Worm (Caenorhabditis elegans) whole organism, L1 larva: ENCODE measurements around the gene fbxb-88.
"Not testable (repeated sequence)": the region's sequence is repeated elsewhere in the genome, so short reads cannot be mapped to it uniquely, and the experiment has no call there.

Experiments used
- C16A3.4 ChIP-seq: fragments of 150-350 bp; optimal IDR thresholded peaks from 2 replicates; lab custom pipeline; 2014; ENCODE audit warnings: missing biosample characterization, missing genetic modification characterization
- C34B4.2 ChIP-seq: sonication (generic microtip); optimal IDR thresholded peaks from 2 replicates; lab custom pipeline; 2017; ENCODE audit warnings: mild to moderate bottlenecking, missing genetic modification characterization, missing compliant biosample characterization
- F16B12.6 ChIP-seq: fragments of 150-350 bp; optimal IDR thresholded peaks from 2 replicates; lab custom pipeline; 2014; ENCODE audit warnings: missing biosample characterization, missing genetic modification characterization
- Y116A8C.19 ChIP-seq: sonication (generic microtip); optimal IDR thresholded peaks from 2 replicates; lab custom pipeline; 2016; ENCODE audit warnings: missing compliant biosample characterization, missing genetic modification characterization, borderline replicate concordance
- aha-1 ChIP-seq: fragments of 150-350 bp; optimal IDR thresholded peaks from 2 replicates; lab custom pipeline; 2014; ENCODE audit warnings: missing biosample characterization, missing genetic modification characterization
- ama-1 ChIP-seq: fragments of 150-350 bp; optimal IDR thresholded peaks from 2 replicates; lab custom pipeline; 2014
- blmp-1 ChIP-seq: fragments of 150-350 bp; optimal IDR thresholded peaks from 2 replicates; lab custom pipeline; 2014; ENCODE audit warnings: missing biosample characterization, missing genetic modification characterization
- ceh-8 ChIP-seq: fragments of 200-800 bp; sonication (Bioruptor generic); optimal IDR thresholded peaks from 2 replicates; lab custom pipeline; 2018; ENCODE audit warnings: mild to moderate bottlenecking, missing genetic modification characterization, moderate library complexity, missing compliant biosample characterization
- ceh-82 ChIP-seq, 3 experiments: fragments of 150-350 bp in 1 of 3; sonication (generic microtip) in 2 of 3; optimal IDR thresholded peaks; 2 replicates each; lab custom pipeline; 2014 to 2017; ENCODE audit warnings: missing biosample characterization in 3 of 3, missing genetic modification characterization in 3 of 3
- ces-1 ChIP-seq: fragments of 150-350 bp; optimal IDR thresholded peaks from 2 replicates; lab custom pipeline; 2014; ENCODE audit warnings: missing biosample characterization, missing genetic modification reagents, missing genetic modification characterization
- efl-1 ChIP-seq, 4 experiments: fragments of 150-350 bp; optimal IDR thresholded peaks in 3 of 4; peaks in 1 of 4; 1 replicate in 1 of 4; 2 replicates in 3 of 4; lab custom pipeline; 2014; ENCODE audit warnings: missing biosample characterization in 2 of 4, missing genetic modification characterization in 2 of 4, missing genetic modification reagents in 2 of 4
- egl-13 ChIP-seq: sonication (generic microtip); optimal IDR thresholded peaks from 2 replicates; lab custom pipeline; 2016; ENCODE audit warnings: missing genotype, missing genetic modification reagents, missing genetic modification characterization, missing compliant biosample characterization
- egl-27 ChIP-seq, 2 experiments: fragments of 150-350 bp in 1 of 2; sonication (generic microtip); optimal IDR thresholded peaks; 3 replicates each; lab custom pipeline; 2017 to 2018; ENCODE audit warnings: missing biosample characterization in 2 of 2, missing genetic modification characterization in 2 of 2, missing genetic modification reagents in 2 of 2
- elt-3 ChIP-seq, 6 experiments: fragments of 150-350 bp in 1 of 6; sonication (generic microtip); optimal IDR thresholded peaks; 2 replicates each; lab custom pipeline; 2017 to 2018; ENCODE audit warnings: missing biosample characterization in 6 of 6, missing genetic modification characterization in 6 of 6, inconsistent platforms in 1 of 6
- fkh-10 ChIP-seq: sonication (generic microtip); optimal IDR thresholded peaks from 2 replicates; lab custom pipeline; 2017; ENCODE audit warnings: missing biosample characterization, missing genetic modification reagents, missing genetic modification characterization
- hpl-2 ChIP-seq: fragments of 150-350 bp; optimal IDR thresholded peaks from 2 replicates; lab custom pipeline; 2014; ENCODE audit warnings: missing biosample characterization, missing genetic modification reagents, missing genetic modification characterization
- jun-1 ChIP-seq: fragments of 150-350 bp; optimal IDR thresholded peaks from 2 replicates; lab custom pipeline; 2014; ENCODE audit warnings: missing biosample characterization, missing genetic modification reagents, missing genetic modification characterization
- lin-13 ChIP-seq: fragments of 150-350 bp; optimal IDR thresholded peaks from 2 replicates; lab custom pipeline; 2014; ENCODE audit warnings: missing biosample characterization, missing genetic modification reagents, missing genetic modification characterization
- lin-15B ChIP-seq: fragments of 150-350 bp; sonication (generic microtip); optimal IDR thresholded peaks from 3 replicates; lab custom pipeline; 2014; ENCODE audit warnings: missing biosample characterization, missing genetic modification characterization
- lin-35 ChIP-seq, 2 experiments: fragments of 150-350 bp; optimal IDR thresholded peaks; 2 replicates each; lab custom pipeline; 2014; ENCODE audit warnings: missing biosample characterization in 2 of 2, missing genetic modification characterization in 2 of 2, missing genetic modification reagents in 2 of 2
- lin-39 ChIP-seq: fragments of 150-350 bp; optimal IDR thresholded peaks from 2 replicates; lab custom pipeline; 2014; ENCODE audit warnings: missing biosample characterization, missing genetic modification reagents, missing genetic modification characterization
- lsy-2 ChIP-seq, 2 experiments: fragments of 150-350 bp; optimal IDR thresholded peaks; 2 replicates each; lab custom pipeline; 2014; ENCODE audit warnings: missing biosample characterization in 2 of 2, missing genetic modification characterization in 2 of 2
- mab-9 ChIP-seq: fragments of 200-800 bp; sonication (Bioruptor generic); IDR thresholded peaks from 2 replicates; pipeline ENCODE4 v1.3.6; 2022; ENCODE audit warnings: missing genetic modification reagents, missing genetic modification characterization, missing compliant biosample characterization
- nhr-12 ChIP-seq: sonication (generic microtip); optimal IDR thresholded peaks from 2 replicates; lab custom pipeline; 2017; ENCODE audit warnings: missing biosample characterization, missing genetic modification characterization
- nhr-20 ChIP-seq: sonication (generic microtip); optimal IDR thresholded peaks from 2 replicates; lab custom pipeline; 2016; ENCODE audit warnings: mild to moderate bottlenecking, missing genetic modification characterization, missing compliant biosample characterization
- nhr-28 ChIP-seq: fragments of 150-350 bp; optimal IDR thresholded peaks from 2 replicates; lab custom pipeline; 2014; ENCODE audit warnings: missing biosample characterization, missing genetic modification characterization
- nhr-76 ChIP-seq: sonication (generic microtip); optimal IDR thresholded peaks from 2 replicates; lab custom pipeline; 2017; ENCODE audit warnings: missing biosample characterization, missing genetic modification characterization
- skn-1 ChIP-seq: fragments of 150-350 bp; optimal IDR thresholded peaks from 2 replicates; lab custom pipeline; 2014; ENCODE audit warnings: missing biosample characterization, missing genetic modification characterization
- tbx-2 ChIP-seq: sonication (generic microtip); optimal IDR thresholded peaks from 2 replicates; lab custom pipeline; 2016; ENCODE audit warnings: missing genetic modification characterization, missing compliant biosample characterization
- unc-130 ChIP-seq: fragments of 150-350 bp; optimal IDR thresholded peaks from 2 replicates; lab custom pipeline; 2017; ENCODE audit warnings: missing biosample characterization, missing genetic modification characterization, inconsistent platforms
- unc-62 ChIP-seq: fragments of 150-350 bp; optimal IDR thresholded peaks from 2 replicates; lab custom pipeline; 2014; ENCODE audit warnings: missing biosample characterization, missing genetic modification reagents, missing genetic modification characterization
- ztf-4 ChIP-seq: fragments of 150-350 bp; optimal IDR thresholded peaks from 2 replicates; lab custom pipeline; 2014; ENCODE audit warnings: missing biosample characterization, missing genetic modification characterization

Gene fbxb-88

DNA sequence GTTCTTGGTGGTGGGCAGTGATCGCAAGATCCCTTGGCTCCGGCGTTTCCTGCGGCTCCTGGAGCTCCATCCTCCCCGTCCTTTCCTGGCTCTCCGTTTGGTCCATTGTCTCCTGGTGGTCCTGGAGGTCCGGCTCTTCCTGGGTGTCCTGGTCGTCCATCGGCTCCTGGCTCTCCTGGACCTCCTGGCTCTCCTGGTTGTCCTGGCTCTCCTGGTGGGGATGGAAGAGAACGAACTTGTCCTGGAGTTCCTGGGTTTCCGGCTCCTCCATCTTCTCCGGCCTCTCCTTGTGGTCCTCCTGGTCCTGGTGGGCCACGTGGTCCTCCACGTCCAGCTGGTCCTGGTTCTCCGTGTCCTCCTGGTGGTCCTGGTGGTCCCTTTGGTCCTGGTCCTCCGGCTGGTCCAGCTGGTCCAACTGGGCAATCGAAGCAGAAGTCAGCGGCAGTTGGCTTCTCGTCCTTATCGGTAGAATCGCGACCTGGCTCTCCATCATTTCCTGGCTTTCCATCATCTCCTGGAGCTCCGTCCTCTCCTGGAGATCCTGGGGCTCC is 42.2 kb upstream of the fbxb-88 start:
- TF ChIP-seq lsy-2 (tag; optimal IDR thresholded peaks at IDR 0.05; lab: Kevin White, UChicago) (no peak), ceh-8 (GFP tag; lab: Kevin White, UChicago) (peak; percentile 15)

ce11 chrII:4867476-4867875 is 39.8 kb upstream of the fbxb-88 start, which contains the start of gene col-17:
Gene col-17 (minus strand): TSS chrII:4867576.
- no peak for TF ChIP-seq C34B4.2
- no peak for TF ChIP-seq efl-1 (optimal IDR thresholded peaks at IDR 0.05; lab: Kevin White, UChicago)
- TF ChIP-seq efl-1 (GFP tag; optimal IDR thresholded peaks at IDR 0.05 in 1 of 2; lab: Kevin White, UChicago) = peak in 1 of 2 experiments; percentile 21

ce11 chrII:4866045-4866444 is 38.4 kb upstream of the fbxb-88 start:
- TF ChIP-seq lin-35 (GFP tag; optimal IDR thresholded peaks at IDR 0.05; lab: Kevin White, UChicago) (no peak), ama-1 (lab: Kevin White, UChicago) (peak; percentile 63), fkh-10 (GFP tag; lab: Kevin White, UChicago) (no peak), ztf-4 (peak; percentile 59), jun-1 (peak; percentile 40), blmp-1 (tag; lab: Kevin White, UChicago) (peak; percentile 93), nhr-12 (tag; lab: Kevin White, UChicago) (no peak)
- TF ChIP-seq, all 84 proteins: peak for 4

ce11 chrII:4863357-4863756 is 35.7 kb upstream of the fbxb-88 start, which contains the start of the genes mpst-4 and F11G11.14:
Gene mpst-4 (minus strand): TSS chrII:4863457.
Gene F11G11.14 (plus strand): TSS chrII:4863681.
- TF ChIP-seq unc-130 (no peak), lin-15B (no peak), lin-13 (GFP tag; lab: Kevin White, UChicago) (no peak), elt-3 (tag; optimal IDR thresholded peaks at IDR 0.05; lab: Kevin White, UChicago) (no peak), C16A3.4 (tag; lab: Kevin White, UChicago) (no peak), aha-1 (tag; lab: Kevin White, UChicago) (no peak), hpl-2 (GFP tag; lab: Kevin White, UChicago) (no peak), ces-1 (GFP tag; lab: Kevin White, UChicago) (no peak), jun-1 (no peak), Y116A8C.19 (no peak), fkh-10 (GFP tag; lab: Kevin White, UChicago) (no peak), nhr-76 (no peak), nhr-20 (tag; lab: Kevin White, UChicago) (no peak)

DNA sequence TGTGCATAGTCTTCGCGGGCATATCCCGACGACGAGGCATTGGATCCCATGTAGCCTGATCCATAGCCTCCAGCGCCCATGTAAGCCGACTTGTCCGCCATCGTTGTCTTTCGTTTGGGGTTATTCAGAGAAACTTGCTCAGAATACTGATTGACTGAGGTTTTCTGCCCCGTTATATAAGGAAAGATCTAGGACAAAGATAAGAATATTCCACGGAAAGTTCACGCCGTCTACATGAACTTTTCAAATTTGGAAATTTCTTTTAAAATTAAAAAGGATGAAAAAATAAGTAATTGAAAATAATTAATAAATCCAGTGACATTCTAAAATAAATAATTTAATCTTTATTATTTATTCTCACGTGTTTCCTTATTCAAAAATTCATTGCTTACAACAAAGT is 32.6 kb upstream of the fbxb-88 start, which contains the start of the genes nspd-5 and F11G11.4:
TSS of gene nspd-5 (minus strand) at position 101 of the 400 bp plus-strand sequence.
TSS of gene F11G11.4 (plus strand) at position 335 of the 400 bp plus-strand sequence.
- TF ChIP-seq mab-9 (GFP tag; lab: Robert Waterston, UW); lin-39 (tag; lab: Kevin White, UChicago); unc-130: not testable (repeated sequence)
- TF ChIP-seq, all 84 proteins: peak for 0; not testable (repeated sequence) for 84

DNA sequence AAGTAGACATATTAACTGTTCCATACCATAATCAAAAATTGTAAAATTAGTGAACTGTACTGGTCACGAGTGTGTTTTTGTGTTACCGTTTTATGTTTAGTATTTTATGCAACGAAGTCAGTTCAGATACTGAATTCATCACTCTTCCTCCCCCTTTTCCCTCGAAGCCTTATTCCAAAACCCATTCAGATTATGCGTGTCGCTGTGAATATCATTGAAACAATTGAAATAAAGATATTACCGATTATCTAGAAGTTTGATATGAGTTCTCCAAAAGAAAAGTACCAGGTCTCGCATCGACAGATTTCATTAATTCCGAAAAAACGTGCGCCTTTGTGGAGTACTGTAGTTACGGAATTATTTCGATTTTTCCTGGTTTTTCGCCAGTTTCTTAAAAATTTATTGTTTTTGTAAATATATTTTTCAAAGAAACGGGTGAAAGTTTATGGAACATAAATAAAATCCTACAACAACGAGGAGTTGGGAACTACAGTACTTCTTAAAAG is 31.3 kb upstream of the fbxb-88 start:
- TF ChIP-seq unc-62 (GFP tag; lab: Kevin White, UChicago) (no peak), efl-1 (optimal IDR thresholded peaks at IDR 0.05; lab: Kevin White, UChicago) (no peak), efl-1 (GFP tag; optimal IDR thresholded peaks at IDR 0.05 in 1 of 2; lab: Kevin White, UChicago) (peak in 1 of 2 experiments; percentile 85), blmp-1 (tag; lab: Kevin White, UChicago) (peak; percentile 0)

- TF ChIP-seq F16B12.6 (tag; lab: Kevin White, UChicago) (no peak), ceh-82 (tag; optimal IDR thresholded peaks at IDR 0.05; lab: Kevin White, UChicago) (no peak), egl-13 (tag; lab: Kevin White, UChicago) (no peak), egl-27 (tag; optimal IDR thresholded peaks at IDR 0.05; lab: Kevin White, UChicago) (no peak), efl-1 (optimal IDR thresholded peaks at IDR 0.05; lab: Kevin White, UChicago) (no peak), efl-1 (GFP tag; optimal IDR thresholded peaks at IDR 0.05 in 1 of 2; lab: Kevin White, UChicago) (peak in 1 of 2 experiments; percentile 29), skn-1 (no peak), tbx-2 (tag; lab: Kevin White, UChicago) (no peak), blmp-1 (tag; lab: Kevin White, UChicago) (no peak), nhr-28 (tag; lab: Kevin White, UChicago) (no peak)
Measured at ce11 chrII:4857873-4858364, 30.2 kb upstream of the fbxb-88 start, which contains the start of gene F11G11.5. Gene F11G11.5 (plus strand): TSS chrII:4857923.
